Comparison of ENCODE assay signal across 2 worm cellular contexts in the genomic region with DNA sequence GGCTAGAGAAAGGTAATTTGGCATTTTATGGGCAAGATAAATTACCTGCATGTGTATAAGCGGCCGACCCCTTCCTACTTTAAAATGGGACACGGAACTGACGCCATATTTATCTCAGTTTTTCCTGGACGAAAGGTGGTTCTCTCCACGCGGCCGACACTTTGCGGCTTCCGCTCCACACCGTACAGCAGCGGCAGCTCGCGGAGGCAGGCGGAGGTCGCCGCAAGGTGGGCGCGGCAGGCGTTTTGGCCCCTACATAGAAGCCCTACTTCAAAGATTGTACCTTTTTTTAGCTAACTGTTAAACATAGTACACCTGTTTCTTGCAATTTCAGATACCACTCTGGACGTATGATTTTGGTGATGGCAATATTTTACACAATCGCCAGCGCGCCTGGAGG.
TF ChIP-seq lines count a peak whose summit lies in the region.

No protein-coding gene starts in this region.

TF ChIP-seq in whole organism, L4 larva, 104 proteins besides CTCF, POLR2A, EP300 and RAD21:
- no peak for TF ChIP-seq tra-1 (GFP tag; IDR thresholded peaks at IDR 0.05; lab: Robert Waterston, UW)
- TF ChIP-seq dmd-9 (GFP tag; IDR thresholded peaks at IDR 0.05; lab: Robert Waterston, UW): no peak
- peak; percentile 92 for TF ChIP-seq set-16 (GFP tag; IDR thresholded peaks at IDR 0.05; lab: Robert Waterston, UW)

TF ChIP-seq in whole organism, young adult, 124 proteins besides CTCF, POLR2A, EP300 and RAD21:
- TF ChIP-seq zfh-2 (GFP tag; conservative IDR thresholded peaks at IDR 0.05; lab: Robert Waterston, UW): peak; percentile 92
- no peak for TF ChIP-seq snpc-4 (GFP tag; optimal IDR thresholded peaks at IDR 0.05; lab: Kevin White, UChicago)
- TF ChIP-seq snpc-4 (tag; optimal IDR thresholded peaks at IDR 0.05; lab: Kevin White, UChicago): peak in 1 of 4 experiments; percentile 31
- 0 out of 2 replicates have a peak, but pooled peaks have one; percentile 48 for TF ChIP-seq madf-3 (GFP tag; IDR thresholded peaks at IDR 0.05; lab: Robert Waterston, UW)
- TF ChIP-seq nhr-179 (tag; optimal IDR thresholded peaks at IDR 0.05; lab: Kevin White, UChicago): no peak
- TF ChIP-seq attf-3 (GFP tag; conservative IDR thresholded peaks at IDR 0.05; lab: Robert Waterston, UW): 0 out of 2 replicates have a peak, but pooled peaks have one; percentile 11
